Worm (Caenorhabditis elegans) whole organism, L4 larva: ENCODE measurements around the gene vps-15.
A peak's percentile ranks its signal among the peaks of the same experiment; 100 is the strongest.

ENCODE experiments used
- F10B5.3 ChIP-seq: sonication (generic microtip); optimal IDR thresholded peaks from 2 replicates; lab custom pipeline; 2016; ENCODE audit warnings: mild to moderate bottlenecking, missing genetic modification characterization, missing compliant biosample characterization
- F37D6.2 ChIP-seq: sonication (generic microtip); optimal IDR thresholded peaks from 2 replicates; lab custom pipeline; 2016; ENCODE audit warnings: mild to moderate bottlenecking, missing genetic modification characterization, missing compliant biosample characterization
- F44E2.7 ChIP-seq: fragments of 200-800 bp; sonication (Bioruptor generic); IDR thresholded peaks from 2 replicates; pipeline ENCODE4 v2.1.2; 2022; ENCODE audit warnings: missing genetic modification characterization, missing compliant biosample characterization
- F49E8.2 ChIP-seq: sonication (generic microtip); optimal IDR thresholded peaks from 2 replicates; lab custom pipeline; 2016; ENCODE audit warnings: missing compliant biosample characterization, mild to moderate bottlenecking, missing genetic modification characterization, borderline replicate concordance
- Y105C5A.15 ChIP-seq: fragments of 200-800 bp; sonication (Bioruptor generic); IDR thresholded peaks from 2 replicates; pipeline ENCODE4 v1.3.6; 2022; ENCODE audit warnings: missing genetic modification characterization, missing compliant biosample characterization
- Y48G9A.11 ChIP-seq: fragments of 200-800 bp; sonication (Bioruptor generic); IDR thresholded peaks from 2 replicates; pipeline ENCODE4 v1.3.6; 2022; ENCODE audit warnings: missing genetic modification reagents, missing genetic modification characterization, missing compliant biosample characterization
- Y5F2A.4 ChIP-seq: fragments of 200-800 bp; sonication (Bioruptor generic); optimal IDR thresholded peaks from 2 replicates; lab custom pipeline; 2018; ENCODE audit warnings: mild to moderate bottlenecking, missing genetic modification characterization, missing compliant biosample characterization
- Y75B8A.6 ChIP-seq: fragments of 200-800 bp; sonication (Bioruptor generic); IDR thresholded peaks from 2 replicates; pipeline ENCODE4 v1.3.6; 2022; ENCODE audit warnings: missing genetic modification reagents, missing genetic modification characterization, missing compliant biosample characterization
- ZK337.2 ChIP-seq: fragments of 200-800 bp; sonication (Bioruptor generic); IDR thresholded peaks from 2 replicates; pipeline ENCODE4 v1.3.6; 2022; ENCODE audit warnings: missing genetic modification reagents, missing genetic modification characterization, missing compliant biosample characterization
- aly-2 ChIP-seq: sonication (generic microtip); optimal IDR thresholded peaks from 2 replicates; lab custom pipeline; 2018; ENCODE audit warnings: missing biosample characterization, missing genetic modification characterization
- ama-1 ChIP-seq: fragments of 150-350 bp; optimal IDR thresholded peaks from 2 replicates; lab custom pipeline; 2014; ENCODE audit warnings: inconsistent platforms, mixed read lengths
- ceh-44 ChIP-seq: fragments of 200-800 bp; sonication (Bioruptor generic); IDR thresholded peaks from 2 replicates; pipeline ENCODE4 v1.3.6; 2022; ENCODE audit warnings: missing genetic modification reagents, missing genetic modification characterization, missing compliant biosample characterization
- ceh-62 ChIP-seq: sonication (generic microtip); optimal IDR thresholded peaks from 2 replicates; lab custom pipeline; 2017; ENCODE audit warnings: missing biosample characterization, missing genetic modification characterization
- ceh-82 ChIP-seq: sonication (generic microtip); optimal IDR thresholded peaks from 2 replicates; lab custom pipeline; 2017; ENCODE audit warnings: missing biosample characterization, missing genetic modification characterization
- cey-2 ChIP-seq: sonication (generic microtip); optimal IDR thresholded peaks from 3 replicates; lab custom pipeline; 2017; ENCODE audit warnings: missing genetic modification characterization, mild to moderate bottlenecking, missing compliant biosample characterization, antibody characterized with exemption, borderline replicate concordance; ENCODE audit not compliant: insufficient read depth
- ctbp-1 ChIP-seq: fragments of 200-800 bp; sonication (Bioruptor generic); IDR thresholded peaks from 2 replicates; pipeline ENCODE4 v1.3.6; 2022; ENCODE audit warnings: missing genetic modification reagents, missing genetic modification characterization, missing compliant biosample characterization
- daf-19 ChIP-seq: fragments of 200-800 bp; sonication (Bioruptor generic); conservative IDR thresholded peaks from 2 replicates; pipeline ENCODE4 v1.3.6; 2022; ENCODE audit warnings: missing genetic modification characterization, missing compliant biosample characterization
- dmd-8 ChIP-seq: fragments of 200-800 bp; sonication (Bioruptor generic); IDR thresholded peaks from 2 replicates; pipeline ENCODE4 v1.3.6; 2022; ENCODE audit warnings: missing genetic modification characterization, missing compliant biosample characterization
- duxl-1 ChIP-seq: sonication (generic microtip); optimal IDR thresholded peaks from 2 replicates; lab custom pipeline; 2016; ENCODE audit warnings: mild to moderate bottlenecking, missing genetic modification characterization, moderate library complexity, missing compliant biosample characterization; ENCODE audit not compliant: poor library complexity
- dve-1 ChIP-seq: sonication (generic microtip); optimal IDR thresholded peaks from 2 replicates; lab custom pipeline; 2017; ENCODE audit warnings: antibody characterized with exemption, mild to moderate bottlenecking, missing genetic modification characterization, missing compliant biosample characterization; ENCODE audit not compliant: insufficient read depth
- fkh-10 ChIP-seq: fragments of 150-350 bp; optimal IDR thresholded peaks from 2 replicates; lab custom pipeline; 2014; ENCODE audit warnings: missing biosample characterization, missing genetic modification reagents, missing genetic modification characterization
- fos-1 ChIP-seq: fragments of 150-350 bp; optimal IDR thresholded peaks from 2 replicates; lab custom pipeline; 2014; ENCODE audit warnings: missing biosample characterization, missing genetic modification characterization
- hif-1 ChIP-seq, 2 experiments: sonication (generic microtip); optimal IDR thresholded peaks; 2 replicates each; lab custom pipeline; 2016 to 2017; ENCODE audit warnings: missing compliant biosample characterization in 2 of 2, missing genetic modification characterization in 2 of 2, missing genetic modification reagents in 2 of 2, missing genotype in 2 of 2, mild to moderate bottlenecking in 1 of 2
- lin-1 ChIP-seq: fragments of 200-800 bp; sonication (Bioruptor generic); IDR thresholded peaks from 2 replicates; pipeline ENCODE4 v1.3.6; 2022; ENCODE audit warnings: missing genetic modification reagents, missing genetic modification characterization, missing compliant biosample characterization
- lin-13 ChIP-seq: fragments of 150-350 bp; optimal IDR thresholded peaks from 2 replicates; lab custom pipeline; 2014; ENCODE audit warnings: missing biosample characterization, missing genetic modification reagents, missing genetic modification characterization
- lin-15B ChIP-seq: fragments of 150-350 bp; sonication (generic microtip); optimal IDR thresholded peaks from 3 replicates; lab custom pipeline; 2014; ENCODE audit warnings: missing biosample characterization, missing genetic modification characterization
- lin-38 ChIP-seq: fragments of 200-800 bp; sonication (Bioruptor generic); IDR thresholded peaks from 2 replicates; pipeline ENCODE4 v1.3.6; 2022; ENCODE audit warnings: missing genetic modification reagents, missing genetic modification characterization, missing compliant biosample characterization
- lin-39 ChIP-seq: fragments of 150-350 bp; optimal IDR thresholded peaks from 2 replicates; lab custom pipeline; 2014; ENCODE audit warnings: missing biosample characterization, missing genetic modification reagents, missing genetic modification characterization
- lir-3 ChIP-seq: sonication (generic microtip); optimal IDR thresholded peaks from 2 replicates; lab custom pipeline; 2016; ENCODE audit warnings: mild to moderate bottlenecking, missing genetic modification characterization, missing compliant biosample characterization
- lsy-2 ChIP-seq, 2 experiments: fragments of 150-350 bp in 1 of 2; sonication (generic microtip) in 1 of 2; optimal IDR thresholded peaks; 2 replicates each; lab custom pipeline; 2014 to 2017; ENCODE audit warnings: missing biosample characterization in 2 of 2, missing genetic modification characterization in 2 of 2
- madf-5 ChIP-seq, 2 experiments: fragments of 200-800 bp; sonication (Bioruptor generic); IDR thresholded peaks; 2 replicates each; pipeline ENCODE4 v1.3.6; 2022; ENCODE audit warnings: missing compliant biosample characterization in 2 of 2, missing genetic modification characterization in 2 of 2
- mdl-1 ChIP-seq, 2 experiments: fragments of 150-350 bp in 1 of 2; sonication (generic microtip) in 1 of 2; optimal IDR thresholded peaks; 2 replicates each; lab custom pipeline; 2014 to 2017; ENCODE audit warnings: missing biosample characterization in 2 of 2, missing genetic modification characterization in 2 of 2
- mxl-2 ChIP-seq: fragments of 200-800 bp; sonication (Bioruptor generic); conservative IDR thresholded peaks from 2 replicates; pipeline ENCODE4 v1.3.6; 2022; ENCODE audit warnings: missing genetic modification reagents, missing genetic modification characterization, missing compliant biosample characterization
- nhr-10 ChIP-seq: fragments of 150-350 bp; optimal IDR thresholded peaks from 2 replicates; lab custom pipeline; 2014; ENCODE audit warnings: missing biosample characterization, missing genetic modification characterization
- nhr-11 ChIP-seq: fragments of 150-350 bp; optimal IDR thresholded peaks from 2 replicates; lab custom pipeline; 2014; ENCODE audit warnings: missing biosample characterization, missing genetic modification characterization
- nhr-111 ChIP-seq: fragments of 200-800 bp; sonication (Bioruptor generic); optimal IDR thresholded peaks from 2 replicates; lab custom pipeline; 2018; ENCODE audit warnings: mild to moderate bottlenecking, missing genetic modification characterization, missing compliant biosample characterization
- nhr-28 ChIP-seq: fragments of 150-350 bp; optimal IDR thresholded peaks from 2 replicates; lab custom pipeline; 2014; ENCODE audit warnings: missing biosample characterization, missing genetic modification characterization
- nhr-42 ChIP-seq: fragments of 200-800 bp; sonication (Bioruptor generic); IDR thresholded peaks from 2 replicates; pipeline ENCODE4 v1.3.6; 2022; ENCODE audit warnings: missing genetic modification characterization, missing compliant biosample characterization
- nhr-76 ChIP-seq: fragments of 150-350 bp; optimal IDR thresholded peaks from 2 replicates; lab custom pipeline; 2014; ENCODE audit warnings: missing biosample characterization, missing genetic modification characterization
- skn-1 ChIP-seq: fragments of 150-350 bp; optimal IDR thresholded peaks from 2 replicates; lab custom pipeline; 2014; ENCODE audit warnings: missing biosample characterization, missing genetic modification characterization
- snpc-1.2 ChIP-seq: fragments of 200-800 bp; sonication (Bioruptor generic); IDR thresholded peaks from 2 replicates; pipeline ENCODE4 v1.3.6; 2022; ENCODE audit warnings: missing genetic modification reagents, missing genetic modification characterization, missing compliant biosample characterization
- vab-7 ChIP-seq: fragments of 200-800 bp; sonication (Bioruptor generic); IDR thresholded peaks from 2 replicates; pipeline ENCODE4 v1.3.6; 2022; ENCODE audit warnings: missing genetic modification reagents, missing genetic modification characterization, missing compliant biosample characterization
- zfp-2 ChIP-seq: sonication (generic microtip); optimal IDR thresholded peaks from 2 replicates; lab custom pipeline; 2016; ENCODE audit warnings: mild to moderate bottlenecking, missing genetic modification characterization, missing compliant biosample characterization
- zfp-3 ChIP-seq: fragments of 200-800 bp; sonication (Bioruptor generic); conservative IDR thresholded peaks from 2 replicates; pipeline ENCODE4 v1.3.6; 2022; ENCODE audit warnings: missing genetic modification reagents, missing genetic modification characterization, missing compliant biosample characterization
- ztf-11 ChIP-seq: fragments of 150-350 bp; optimal IDR thresholded peaks from 2 replicates; lab custom pipeline; 2014; ENCODE audit warnings: missing biosample characterization, missing genetic modification characterization
- ztf-7 ChIP-seq: fragments of 150-350 bp; optimal IDR thresholded peaks from 2 replicates; lab custom pipeline; 2014; ENCODE audit warnings: missing biosample characterization, missing genetic modification characterization

vps-15 gene

ce11 chrII:11960596-11961217, 45.1 kb upstream of the vps-15 start (continued):
- TF ChIP-seq lir-3 (tag; lab: Kevin White, UChicago) (peak; percentile 93), Y105C5A.15 (GFP tag; lab: Robert Waterston, UW) (peak; percentile 99), snpc-1.2 (GFP tag; lab: Robert Waterston, UW) (peak; percentile 94), aly-2 (no peak), F10B5.3 (tag; lab: Kevin White, UChicago) (peak; percentile 86), nhr-111 (GFP tag; lab: Kevin White, UChicago) (peak; percentile 99), ztf-11 (tag; lab: Kevin White, UChicago) (no peak), ceh-62 (no peak), lsy-2 (tag; optimal IDR thresholded peaks at IDR 0.05; lab: Kevin White, UChicago) (peak; percentile 11 to 56), zfp-3 (GFP tag; lab: Robert Waterston, UW) (peak; percentile 89), F44E2.7 (GFP tag; lab: Robert Waterston, UW) (peak; percentile 99), hif-1 (tag; optimal IDR thresholded peaks at IDR 0.05; lab: Kevin White, UChicago) (peak; percentile 53 to 84), lin-15B (tag; lab: Kevin White, UChicago) (no peak), dmd-8 (peak; percentile 100), mdl-1 (tag; optimal IDR thresholded peaks at IDR 0.05; lab: Kevin White, UChicago) (peak in 1 of 2 experiments; percentile 22), duxl-1 (tag; lab: Kevin White, UChicago) (peak; percentile 88), lin-1 (GFP tag; lab: Robert Waterston, UW) (peak; percentile 97), ama-1 (lab: Kevin White, UChicago) (no peak), lin-39 (tag; lab: Kevin White, UChicago) (no peak), nhr-10 (tag; lab: Kevin White, UChicago) (no peak), ceh-44 (GFP tag; lab: Robert Waterston, UW) (peak; percentile 98)

ce11 chrII:11958793-11959574, 43.3 kb upstream of the vps-15 start:
- TF ChIP-seq nhr-11 (tag; lab: Kevin White, UChicago): no peak
- no peak for TF ChIP-seq Y105C5A.15 (GFP tag; lab: Robert Waterston, UW)
- no peak for TF ChIP-seq lin-39 (tag; lab: Kevin White, UChicago)
- no peak for TF ChIP-seq ceh-82 (tag; lab: Kevin White, UChicago)
- TF ChIP-seq nhr-42 (GFP tag; lab: Robert Waterston, UW): no peak
- TF ChIP-seq daf-19: no peak
- TF ChIP-seq zfp-2 (tag; lab: Kevin White, UChicago): no peak
- TF ChIP-seq Y5F2A.4 (GFP tag; lab: Kevin White, UChicago): no peak
- TF ChIP-seq lin-13 (GFP tag; lab: Kevin White, UChicago): no peak
- TF ChIP-seq F44E2.7 (GFP tag; lab: Robert Waterston, UW): no peak
- no peak for TF ChIP-seq ctbp-1 (GFP tag; lab: Robert Waterston, UW)
- TF ChIP-seq mxl-2: no peak
- no peak for TF ChIP-seq nhr-111 (GFP tag; lab: Kevin White, UChicago)
- no peak for TF ChIP-seq lin-38 (GFP tag; lab: Robert Waterston, UW)
- no peak for TF ChIP-seq dmd-8
- no peak for TF ChIP-seq ceh-62
- no peak for TF ChIP-seq F37D6.2 (tag; lab: Kevin White, UChicago)
- peak; percentile 39 for TF ChIP-seq dve-1 (tag; lab: Kevin White, UChicago)
- peak; percentile 49 for TF ChIP-seq fkh-10
- peak; percentile 1 for TF ChIP-seq nhr-28 (tag; lab: Kevin White, UChicago)
- TF ChIP-seq F49E8.2 (tag; lab: Kevin White, UChicago): no peak
- TF ChIP-seq zfp-3 (GFP tag; lab: Robert Waterston, UW): no peak
- no peak for TF ChIP-seq madf-5 (GFP tag; IDR thresholded peaks at IDR 0.05; lab: Robert Waterston, UW)
- no peak for TF ChIP-seq Y75B8A.6 (GFP tag; lab: Robert Waterston, UW)
- TF ChIP-seq ZK337.2 (GFP tag; lab: Robert Waterston, UW): 0 out of 2 replicates have a peak, but pooled peaks have one; percentile 38
- no peak for TF ChIP-seq fos-1 (tag; lab: Kevin White, UChicago)
- 0 out of 2 replicates have a peak, but pooled peaks have one; percentile 47 for TF ChIP-seq vab-7 (GFP tag; lab: Robert Waterston, UW)
- TF ChIP-seq cey-2 (tag; lab: Kevin White, UChicago): no peak
- no peak for TF ChIP-seq ztf-7 (tag; lab: Kevin White, UChicago)
- TF ChIP-seq skn-1 (tag; lab: Kevin White, UChicago): no peak
- TF ChIP-seq Y48G9A.11: no peak
- TF ChIP-seq hif-1 (tag; optimal IDR thresholded peaks at IDR 0.05; lab: Kevin White, UChicago): peak in 1 of 2 experiments; percentile 42
- no peak for TF ChIP-seq nhr-76 (tag; lab: Kevin White, UChicago)
